Worm (Caenorhabditis elegans) whole organism, young adult: ENCODE results near the gene brd-1.

ENCODE experiments used
- B0019.2 ChIP-seq: fragments of 200-800 bp; sonication (Bioruptor generic); conservative IDR thresholded peaks from 2 replicates; pipeline ENCODE4 v1.3.6; 2022; ENCODE audit warnings: missing genetic modification reagents, missing genetic modification characterization, missing compliant biosample characterization
- C17E4.6 ChIP-seq: fragments of 200-800 bp; sonication (Bioruptor generic); IDR thresholded peaks from 2 replicates; pipeline ENCODE4 v1.3.6; 2022; ENCODE audit warnings: missing genetic modification reagents, missing genetic modification characterization, missing compliant biosample characterization
- D2030.7 ChIP-seq: fragments of 200-800 bp; sonication (Bioruptor generic); IDR thresholded peaks from 2 replicates; pipeline ENCODE4 v1.3.6; 2022; ENCODE audit warnings: missing genetic modification reagents, missing genetic modification characterization, missing compliant biosample characterization
- F22D6.2 ChIP-seq: sonication (generic microtip); optimal IDR thresholded peaks from 2 replicates; lab custom pipeline; 2016; ENCODE audit warnings: mild to moderate bottlenecking, missing genetic modification characterization, missing compliant biosample characterization
- F23B12.7 ChIP-seq: sonication (generic microtip); optimal IDR thresholded peaks from 2 replicates; lab custom pipeline; 2017; ENCODE audit warnings: missing genetic modification characterization, mild to moderate bottlenecking, missing compliant biosample characterization, antibody characterized with exemption, moderate library complexity; ENCODE audit not compliant: insufficient read depth
- F37B4.10 ChIP-seq: fragments of 200-800 bp; sonication (Bioruptor generic); IDR thresholded peaks from 2 replicates; pipeline ENCODE4 v1.3.6; 2022; ENCODE audit warnings: missing genetic modification characterization, missing compliant biosample characterization
- F52B5.7 ChIP-seq: sonication (generic microtip); optimal IDR thresholded peaks from 2 replicates; lab custom pipeline; 2016; ENCODE audit warnings: mild to moderate bottlenecking, missing genetic modification characterization, missing compliant biosample characterization
- K11D2.4 ChIP-seq: fragments of 200-800 bp; sonication (Bioruptor generic); IDR thresholded peaks from 2 replicates; pipeline ENCODE4 v1.3.6; 2022; ENCODE audit warnings: missing genetic modification reagents, missing genetic modification characterization, missing compliant biosample characterization
- T07F8.4 ChIP-seq: sonication (generic microtip); optimal IDR thresholded peaks from 2 replicates; lab custom pipeline; 2016; ENCODE audit warnings: mild to moderate bottlenecking, missing genetic modification characterization, moderate library complexity, missing compliant biosample characterization
- Y95B8A.8 ChIP-seq: fragments of 200-800 bp; sonication (Bioruptor generic); IDR thresholded peaks from 2 replicates; pipeline ENCODE4 v1.3.6; 2022; ENCODE audit warnings: missing genetic modification reagents, missing genetic modification characterization, missing compliant biosample characterization
- ama-1 ChIP-seq, 3 experiments: fragments of 150-350 bp in 1 of 3; sonication (generic microtip) in 2 of 3; optimal IDR thresholded peaks; 2 replicates each; lab custom pipeline; 2014 to 2018; ENCODE audit warnings: missing biosample characterization in 2 of 3, missing genetic modification characterization in 2 of 3, missing genetic modification reagents in 2 of 3
- athp-1 ChIP-seq: sonication (generic microtip); optimal IDR thresholded peaks from 2 replicates; lab custom pipeline; 2017; ENCODE audit warnings: mild to moderate bottlenecking, missing genetic modification characterization, missing compliant biosample characterization
- bed-2 ChIP-seq: fragments of 200-800 bp; sonication (Bioruptor generic); IDR thresholded peaks from 2 replicates; pipeline ENCODE4 v1.3.6; 2022; ENCODE audit warnings: missing genetic modification reagents, missing genetic modification characterization, missing compliant biosample characterization
- ccch-3 ChIP-seq: fragments of 200-800 bp; sonication (Bioruptor generic); optimal IDR thresholded peaks from 2 replicates; lab custom pipeline; 2018; ENCODE audit warnings: mild to moderate bottlenecking, missing genetic modification characterization, missing compliant biosample characterization
- chd-7 ChIP-seq: sonication (generic microtip); optimal IDR thresholded peaks from 2 replicates; lab custom pipeline; 2016; ENCODE audit warnings: mild to moderate bottlenecking, missing genetic modification characterization, moderate library complexity, missing compliant biosample characterization
- dpl-1 ChIP-seq: fragments of 150-350 bp; optimal IDR thresholded peaks from 2 replicates; lab custom pipeline; 2014; ENCODE audit warnings: missing biosample characterization, missing genetic modification reagents, missing genetic modification characterization
- egl-18 ChIP-seq: fragments of 200-800 bp; sonication (Bioruptor generic); IDR thresholded peaks from 2 replicates; pipeline ENCODE4 v1.3.6; 2022; ENCODE audit warnings: missing genetic modification reagents, missing genetic modification characterization, missing compliant biosample characterization
- egrh-3 ChIP-seq: fragments of 200-800 bp; sonication (Bioruptor generic); IDR thresholded peaks from 2 replicates; pipeline ENCODE4 v1.3.6; 2022; ENCODE audit warnings: missing genetic modification reagents, missing genetic modification characterization, missing compliant biosample characterization
- him-1 ChIP-seq: sonication (generic microtip); optimal IDR thresholded peaks from 2 replicates; lab custom pipeline; 2016; ENCODE audit warnings: missing genotype, missing genetic modification reagents, missing genetic modification characterization, missing compliant biosample characterization
- hlh-12 ChIP-seq: sonication (generic microtip); optimal IDR thresholded peaks from 2 replicates; lab custom pipeline; 2016; ENCODE audit warnings: missing genetic modification characterization, missing compliant biosample characterization
- let-526 ChIP-seq: fragments of 200-800 bp; sonication (Bioruptor generic); IDR thresholded peaks from 2 replicates; pipeline ENCODE4 v1.3.6; 2022; ENCODE audit warnings: missing genetic modification reagents, missing genetic modification characterization, missing compliant biosample characterization
- lin-26 ChIP-seq: fragments of 200-800 bp; sonication (Bioruptor generic); IDR thresholded peaks from 2 replicates; pipeline ENCODE4 v1.3.6; 2022; ENCODE audit warnings: missing genetic modification reagents, missing genetic modification characterization, missing compliant biosample characterization
- lin-35 ChIP-seq, 3 experiments: fragments of 150-350 bp in 2 of 3; sonication (generic microtip) in 1 of 3; optimal IDR thresholded peaks; 2 replicates each; lab custom pipeline; 2014 to 2018; ENCODE audit warnings: missing biosample characterization in 3 of 3, missing genetic modification characterization in 3 of 3, missing genetic modification reagents in 3 of 3
- lin-54 ChIP-seq: fragments of 200-800 bp; sonication (Bioruptor generic); optimal IDR thresholded peaks from 2 replicates; lab custom pipeline; 2018; ENCODE audit warnings: mild to moderate bottlenecking, missing genetic modification characterization, missing compliant biosample characterization
- mes-4 ChIP-seq: sonication (generic microtip); optimal IDR thresholded peaks from 2 replicates; lab custom pipeline; 2016; ENCODE audit warnings: missing genotype, missing genetic modification characterization, missing compliant biosample characterization
- nfya-1 ChIP-seq: sonication (generic microtip); optimal IDR thresholded peaks from 2 replicates; lab custom pipeline; 2017; ENCODE audit warnings: antibody characterized with exemption, missing compliant biosample characterization, missing genetic modification characterization, borderline replicate concordance; ENCODE audit not compliant: insufficient read depth
- nfya-2 ChIP-seq: fragments of 200-800 bp; sonication (Bioruptor generic); IDR thresholded peaks from 2 replicates; pipeline ENCODE4 v1.3.6; 2022; ENCODE audit warnings: missing genetic modification reagents, missing genetic modification characterization, missing compliant biosample characterization
- nhr-120 ChIP-seq: fragments of 200-800 bp; sonication (Bioruptor generic); IDR thresholded peaks from 2 replicates; pipeline ENCODE4 v1.3.6; 2022; ENCODE audit warnings: missing genetic modification characterization, missing compliant biosample characterization
- nhr-27 ChIP-seq: fragments of 200-800 bp; sonication (Bioruptor generic); optimal IDR thresholded peaks from 2 replicates; lab custom pipeline; 2018; ENCODE audit warnings: mild to moderate bottlenecking, missing genetic modification characterization, moderate library complexity, missing compliant biosample characterization
- nhr-90 ChIP-seq: sonication (generic microtip); optimal IDR thresholded peaks from 2 replicates; lab custom pipeline; 2016; ENCODE audit warnings: missing genotype, mild to moderate bottlenecking, missing genetic modification characterization, missing compliant biosample characterization
- pbrm-1 ChIP-seq: fragments of 200-800 bp; sonication (Bioruptor generic); IDR thresholded peaks from 2 replicates; pipeline ENCODE4 v1.3.6; 2022; ENCODE audit warnings: missing genetic modification reagents, missing genetic modification characterization, missing compliant biosample characterization
- rec-8 ChIP-seq, 2 experiments: sonication (generic microtip); optimal IDR thresholded peaks; 2 replicates each; lab custom pipeline; 2016; ENCODE audit warnings: mild to moderate bottlenecking in 2 of 2, missing genetic modification characterization in 2 of 2, missing genetic modification reagents in 2 of 2, missing genotype in 2 of 2, missing biosample characterization in 1 of 2, missing compliant biosample characterization in 1 of 2, moderate library complexity in 1 of 2
- tlf-1 ChIP-seq: fragments of 200-800 bp; sonication (Bioruptor generic); optimal IDR thresholded peaks from 2 replicates; lab custom pipeline; 2018; ENCODE audit warnings: mild to moderate bottlenecking, missing genetic modification characterization, missing compliant biosample characterization
- zfh-2 ChIP-seq: fragments of 200-800 bp; sonication (Bioruptor generic); conservative IDR thresholded peaks from 2 replicates; pipeline ENCODE4 v1.3.6; 2022; ENCODE audit warnings: missing genetic modification reagents, missing genetic modification characterization, missing compliant biosample characterization
- ztf-18 ChIP-seq: sonication (generic microtip); optimal IDR thresholded peaks from 2 replicates; lab custom pipeline; 2016; ENCODE audit warnings: missing genotype, mild to moderate bottlenecking, missing genetic modification characterization, missing compliant biosample characterization

brd-1 gene

DNA sequence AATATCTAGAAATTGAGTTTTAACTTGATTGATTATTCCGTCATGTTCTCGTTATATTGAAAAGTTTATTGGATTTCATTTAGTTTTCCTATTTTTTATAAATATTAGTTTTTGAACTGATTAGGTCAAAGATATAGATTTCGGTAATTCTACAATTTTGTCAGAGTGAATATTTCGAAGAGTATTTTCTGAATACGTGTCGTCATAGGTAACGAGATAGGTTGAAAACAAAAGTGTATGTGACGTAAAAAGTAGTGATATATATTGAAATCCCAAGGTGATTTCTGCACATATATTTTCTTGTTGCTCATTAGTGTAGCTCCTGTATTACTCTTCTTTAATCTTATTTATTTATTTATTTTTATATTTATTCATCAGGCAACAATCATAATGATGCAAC, 8.5 kb downstream of the brd-1 start, which contains the start of gene K04C2.7:
K04C2.7 (plus strand) TSS at position 301 of the 400 bp plus-strand sequence.
- TF ChIP-seq pbrm-1 (GFP tag; lab: Robert Waterston, UW) (no peak), T07F8.4 (no peak), mes-4 (tag; lab: Kevin White, UChicago) (no peak), nfya-1 (tag; lab: Kevin White, UChicago) (no peak), egl-18 (GFP tag; lab: Robert Waterston, UW) (no peak), ztf-18 (no peak), zfh-2 (GFP tag; lab: Robert Waterston, UW) (no peak)

DNA sequence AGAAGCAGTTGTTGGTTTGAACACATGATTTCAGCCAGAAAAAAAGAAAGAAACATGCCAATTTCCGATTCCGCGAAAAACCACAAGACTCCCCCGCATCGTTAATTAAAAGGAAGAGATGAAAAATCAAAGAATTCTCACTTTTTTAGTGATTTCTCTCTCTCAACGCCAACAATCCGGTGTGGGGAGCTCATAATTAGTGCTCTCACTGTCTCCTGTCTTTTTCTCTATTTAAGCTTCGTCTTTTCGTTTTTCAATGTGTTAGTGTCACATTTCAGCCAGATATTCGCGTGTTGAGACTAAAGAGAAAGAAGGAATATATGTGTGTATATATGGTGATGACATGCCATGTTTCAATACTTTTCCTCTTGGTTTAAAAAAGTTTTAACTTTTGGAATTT, 15.6 kb downstream of the brd-1 start:
- TF ChIP-seq lin-26 (GFP tag; lab: Robert Waterston, UW) (no peak), lin-35 (GFP tag; optimal IDR thresholded peaks at IDR 0.05; lab: Kevin White, UChicago) (peak in 1 of 3 experiments; percentile 10), tlf-1 (GFP tag; lab: Kevin White, UChicago) (peak; percentile 23), K11D2.4 (peak; percentile 51; the same call in 1 of the 2 replicates), ama-1 (optimal IDR thresholded peaks at IDR 0.05; lab: Kevin White, UChicago) (peak; percentile 46), ama-1 (GFP tag; optimal IDR thresholded peaks at IDR 0.05; lab: Kevin White, UChicago) (no peak)

DNA sequence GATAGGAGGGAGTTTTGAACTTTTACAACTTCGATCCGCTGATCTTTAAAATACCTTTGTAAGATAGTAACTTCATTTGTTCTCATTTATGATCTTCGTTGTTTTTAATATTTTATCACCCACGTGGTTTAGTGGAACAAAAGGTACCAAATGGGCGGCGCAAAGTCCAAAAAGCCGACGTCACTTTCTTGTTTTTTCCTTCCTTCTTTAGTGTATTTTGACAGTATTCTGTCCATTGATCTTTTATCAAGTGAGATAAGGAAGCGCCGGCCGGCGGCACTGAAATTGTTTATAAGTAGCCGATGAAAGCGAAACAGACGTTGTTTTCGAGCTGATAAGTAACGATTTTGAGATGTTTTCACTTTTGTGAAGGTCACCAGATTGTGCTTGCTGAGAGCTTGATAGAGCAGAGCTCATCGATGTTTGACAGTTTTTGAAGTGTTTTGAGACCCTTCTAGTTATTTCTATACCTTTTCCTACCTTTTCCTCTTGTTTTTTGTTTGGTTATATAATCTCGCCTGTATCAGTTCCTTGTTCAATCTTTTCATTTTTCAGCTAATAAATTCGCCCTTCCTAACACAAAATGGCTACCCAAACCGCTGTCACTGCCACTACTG, 16.7 kb downstream of the brd-1 start, which contains the start of gene K04C2.3:
K04C2.3 (plus strand) TSS at position 556 of the 617 bp plus-strand sequence.
- TF ChIP-seq nfya-2 (GFP tag; lab: Robert Waterston, UW) = no peak
- no peak for TF ChIP-seq nhr-90 (tag; lab: Kevin White, UChicago)
- no peak for TF ChIP-seq chd-7 (tag; lab: Kevin White, UChicago)
- TF ChIP-seq K11D2.4 = peak; percentile 30; the same call in 1 of the 2 replicates
- no peak for TF ChIP-seq nhr-27 (tag; lab: Kevin White, UChicago)
- no peak for TF ChIP-seq rec-8 (tag; optimal IDR thresholded peaks at IDR 0.05; lab: Kevin White, UChicago)
- TF ChIP-seq lin-54 = no peak
- TF ChIP-seq him-1 (tag; lab: Kevin White, UChicago) = no peak
- TF ChIP-seq let-526 (GFP tag; lab: Robert Waterston, UW) = no peak
- TF ChIP-seq, all 124 proteins: peak for 1

DNA sequence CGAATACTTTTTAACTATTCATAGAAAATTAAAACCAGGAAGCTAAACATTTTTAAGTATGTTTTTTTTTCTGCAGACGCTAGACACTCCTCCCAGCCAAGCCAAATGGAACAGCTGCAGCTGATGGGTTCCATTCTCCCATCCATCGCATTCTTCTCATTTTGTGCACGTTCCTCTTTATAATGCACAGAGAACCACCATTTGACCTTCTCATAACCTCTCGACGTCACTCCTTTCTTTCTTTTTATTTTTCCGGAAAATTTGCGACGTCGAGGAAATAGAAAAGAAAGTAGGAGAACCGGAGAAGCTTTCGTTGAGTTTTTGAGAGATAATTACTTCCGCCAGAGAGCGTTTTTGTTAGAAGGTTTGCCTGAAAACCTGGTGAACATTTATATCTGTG, 17.6 kb downstream of the brd-1 start:
- TF ChIP-seq F22D6.2 (tag; lab: Kevin White, UChicago) (no peak), Y95B8A.8 (no peak), C17E4.6 (GFP tag; lab: Robert Waterston, UW) (no peak), egrh-3 (no peak), nhr-120 (no peak), ccch-3 (no peak), D2030.7 (GFP tag; lab: Robert Waterston, UW) (no peak), F37B4.10 (GFP tag; lab: Robert Waterston, UW) (no peak), F23B12.7 (tag; lab: Kevin White, UChicago) (no peak), F52B5.7 (tag; lab: Kevin White, UChicago) (no peak), bed-2 (no peak), ama-1 (optimal IDR thresholded peaks at IDR 0.05; lab: Kevin White, UChicago) (peak; percentile 26), ama-1 (GFP tag; optimal IDR thresholded peaks at IDR 0.05; lab: Kevin White, UChicago) (no peak), dpl-1 (GFP tag; lab: Kevin White, UChicago) (no peak), B0019.2 (GFP tag; lab: Robert Waterston, UW) (no peak), athp-1 (tag; lab: Kevin White, UChicago) (no peak), lin-35 (GFP tag; optimal IDR thresholded peaks at IDR 0.05; lab: Kevin White, UChicago) (peak in 1 of 3 experiments; percentile 15), hlh-12 (tag; lab: Kevin White, UChicago) (no peak)
- TF ChIP-seq, all 124 proteins: peak for 2
